Worm (Caenorhabditis elegans): Measurements from ENCODE around the gene copg-1.

The copg-1 gene

DNA sequence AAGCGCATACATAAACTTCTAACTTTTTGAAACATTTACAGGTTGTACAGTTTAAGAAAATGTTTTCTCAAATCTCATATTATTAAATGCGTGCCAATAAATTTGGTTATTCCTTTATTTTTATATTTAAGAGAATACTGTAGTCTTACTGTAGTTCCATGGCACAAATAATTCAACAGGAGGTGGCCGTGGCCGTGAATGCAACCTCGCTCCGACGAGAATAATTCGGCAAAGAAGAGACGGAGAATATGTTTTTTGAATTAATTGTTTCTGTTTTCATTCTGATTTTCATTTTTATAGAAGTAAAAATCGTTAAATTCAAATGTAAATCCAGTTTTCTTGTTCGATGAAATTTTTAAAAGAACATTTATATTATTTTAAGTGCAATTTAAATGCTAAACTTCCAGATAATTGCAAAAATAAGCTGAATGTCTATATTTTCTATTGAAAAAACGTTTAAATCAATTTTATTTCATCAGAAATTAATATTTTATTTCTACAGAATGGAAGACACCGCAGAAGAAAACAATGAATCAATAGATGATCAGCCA, 45.6 kb downstream of the copg-1 start, which contains the start of gene gon-4 (continued):
- no peak for TF ChIP-seq Y53F4B.3 (GFP tag; IDR thresholded peaks at IDR 0.05)
- TF ChIP-seq madf-3 (GFP tag; IDR thresholded peaks at IDR 0.05): no peak
- no peak for TF ChIP-seq B0261.1 (tag; optimal IDR thresholded peaks at IDR 0.05)
- TF ChIP-seq ztf-28 (GFP tag; IDR thresholded peaks at IDR 0.05): no peak
- no peak for TF ChIP-seq zim-3 (tag; optimal IDR thresholded peaks at IDR 0.05)
- TF ChIP-seq unc-130 (GFP tag; optimal IDR thresholded peaks at IDR 0.05): peak; percentile 18
- TF ChIP-seq B0035.1 (tag; optimal IDR thresholded peaks at IDR 0.05): no peak
- TF ChIP-seq ztf-26 (tag; optimal IDR thresholded peaks at IDR 0.05): no peak
- TF ChIP-seq dpl-1 (GFP tag; optimal IDR thresholded peaks at IDR 0.05): no peak
- TF ChIP-seq Y95B8A.8 (GFP tag; IDR thresholded peaks at IDR 0.05): no peak
- no peak for TF ChIP-seq snpc-1.3 (tag; optimal IDR thresholded peaks at IDR 0.05; ENCODE audit: insufficient read depth)
- peak; percentile 16 for TF ChIP-seq ceh-27 (GFP tag; optimal IDR thresholded peaks at IDR 0.05)
- TF ChIP-seq bed-2 (GFP tag; IDR thresholded peaks at IDR 0.05): no peak
